Fruit fly (Drosophila melanogaster): Measurements from ENCODE around the gene CG31668.

The CG31668 gene

dm6 chr2L:2217067-2217684 is 11.2 kb upstream of the CG31668 start, which contains the start of the genes CG15386, CG42371 and mio (continued):
- peak; percentile 52 for TF ChIP-seq Scr (GFP tag; IDR thresholded peaks at IDR 0.05; ENCODE audit: partially characterized antibody)
- peak; percentile 80 for TF ChIP-seq stwl (tag; optimal IDR thresholded peaks at IDR 0.05)
- TF ChIP-seq B-H2 (GFP tag; optimal IDR thresholded peaks at IDR 0.05) = peak; percentile 50
- TF ChIP-seq otp (GFP tag; IDR thresholded peaks at IDR 0.05) = no peak
- TF ChIP-seq CG8290 (GFP tag; optimal IDR thresholded peaks at IDR 0.05) = no peak
- peak in 1 of 2 experiments; percentile 71 for TF ChIP-seq CG8290 (tag; optimal IDR thresholded peaks at IDR 0.05)
- peak; percentile 35 for TF ChIP-seq Antp (GFP tag; optimal IDR thresholded peaks at IDR 0.05)
- TF ChIP-seq cg (GFP tag; optimal IDR thresholded peaks at IDR 0.05) = peak; percentile 71
- peak; percentile 55; the same call in 1 of the 2 replicates for TF ChIP-seq amos (GFP tag; IDR thresholded peaks at IDR 0.05; ENCODE audit: partially characterized antibody)
- TF ChIP-seq Elba2 (GFP tag; optimal IDR thresholded peaks at IDR 0.05) = no peak
- peak; percentile 56 for TF ChIP-seq nom (GFP tag; optimal IDR thresholded peaks at IDR 0.05)
- peak; percentile 45 for TF ChIP-seq ato (GFP tag; IDR thresholded peaks at IDR 0.05; ENCODE audit: partially characterized antibody)
- TF ChIP-seq HmgD (GFP tag; optimal IDR thresholded peaks at IDR 0.05) = peak; percentile 16
- TF ChIP-seq Rfx (GFP tag; IDR thresholded peaks at IDR 0.05) = peak; percentile 11; the same call in 1 of the 2 replicates
- TF ChIP-seq row (GFP tag; IDR thresholded peaks at IDR 0.05) = peak; percentile 14; the same call in 1 of the 3 replicates
- peak; percentile 17 for TF ChIP-seq grau (tag; optimal IDR thresholded peaks at IDR 0.05)
- TF ChIP-seq YL-1 (GFP tag; optimal IDR thresholded peaks at IDR 0.05) = peak; percentile 57
- peak; percentile 34 for TF ChIP-seq Sin3A (optimal IDR thresholded peaks at IDR 0.05)
- no peak for TF ChIP-seq ken (GFP tag; IDR thresholded peaks at IDR 0.05)
- TF ChIP-seq caup (GFP tag; optimal IDR thresholded peaks at IDR 0.05; ENCODE audit: severe bottlenecking) = peak; percentile 9
- TF ChIP-seq stc (GFP tag; IDR thresholded peaks at IDR 0.05) = no peak
- peak in 1 of 2 experiments; percentile 68 for TF ChIP-seq Pdp1 (GFP tag; optimal IDR thresholded peaks at IDR 0.05)
- TF ChIP-seq CG15479 (GFP tag; optimal IDR thresholded peaks at IDR 0.05) = peak; percentile 20
- TF ChIP-seq CG8765 (GFP tag; IDR thresholded peaks at IDR 0.05) = no peak
- peak; percentile 37 for TF ChIP-seq sug (tag; optimal IDR thresholded peaks at IDR 0.05)
- TF ChIP-seq gro (GFP tag; optimal IDR thresholded peaks at IDR 0.05) = peak; percentile 64
- TF ChIP-seq pzg (GFP tag; optimal IDR thresholded peaks at IDR 0.05) = peak; percentile 71
- peak; percentile 18 for TF ChIP-seq CG9797 (GFP tag; optimal IDR thresholded peaks at IDR 0.05)
- peak; percentile 41 for TF ChIP-seq gfzf (GFP tag; optimal IDR thresholded peaks at IDR 0.05)
- TF ChIP-seq dm (GFP tag; optimal IDR thresholded peaks at IDR 0.05) = peak; percentile 72
- TF ChIP-seq CG4360 (GFP tag; IDR thresholded peaks at IDR 0.05) = 0 out of 2 replicates have a peak, but pooled peaks have one; percentile 12
- TF ChIP-seq prd (optimal IDR thresholded peaks at IDR 0.05) = no peak
- 0 out of 3 replicates have a peak, but pooled peaks have one; percentile 29 for TF ChIP-seq prd (GFP tag; IDR thresholded peaks at IDR 0.05)
- peak; percentile 52 for TF ChIP-seq CG12659 (GFP tag; optimal IDR thresholded peaks at IDR 0.05)
- peak; percentile 65 for TF ChIP-seq CG13287 (GFP tag; IDR thresholded peaks at IDR 0.05; ENCODE audit: partially characterized antibody)
- peak; percentile 35; the same call in 1 of the 2 replicates for TF ChIP-seq CG3847 (GFP tag; IDR thresholded peaks at IDR 0.05)
- TF ChIP-seq onecut (GFP tag; IDR thresholded peaks at IDR 0.05) = peak; percentile 44; the same call in 1 of the 2 replicates
- no peak for TF ChIP-seq CG2678 (tag; optimal IDR thresholded peaks at IDR 0.05)
- TF ChIP-seq CG34422 (GFP tag; IDR thresholded peaks at IDR 0.05) = peak; percentile 88
- no peak for TF ChIP-seq repo (GFP tag; optimal IDR thresholded peaks at IDR 0.05)
- peak; percentile 10 for TF ChIP-seq CG3281 (GFP tag; optimal IDR thresholded peaks at IDR 0.05)
- peak; percentile 93 for TF ChIP-seq CG10267 (tag; optimal IDR thresholded peaks at IDR 0.05)
- no peak for TF ChIP-seq D19A (tag; optimal IDR thresholded peaks at IDR 0.05)
- TF ChIP-seq CG9932 (GFP tag; IDR thresholded peaks at IDR 0.05) = peak; percentile 48
- TF ChIP-seq Xrp1 (GFP tag; IDR thresholded peaks at IDR 0.05) = peak; percentile 44
- TF ChIP-seq crp (GFP tag; optimal IDR thresholded peaks at IDR 0.05) = peak; percentile 71 to 96
- no peak for TF ChIP-seq Trl (optimal IDR thresholded peaks at IDR 0.05)
- peak; percentile 41 for TF ChIP-seq Trl (GFP tag; optimal IDR thresholded peaks at IDR 0.05)
- peak; percentile 14 for TF ChIP-seq NfI (GFP tag; optimal IDR thresholded peaks at IDR 0.05)
- peak; percentile 59 for TF ChIP-seq CHES-1-like (GFP tag; optimal IDR thresholded peaks at IDR 0.05)
